ENCODE assay signal across 1 fruit fly cellular context in genomic region chr3R:16146632-16147453, dm6.
TF ChIP-seq lines count a peak whose summit lies in the region.

Gene Mic26-27, minus strand, starts transcription at chr3R:16146855.
Gene CG5916, plus strand, starts transcription at chr3R:16147029.

TF ChIP-seq in whole organism, embryonic, 481 proteins besides CTCF, POLR2A, EP300 and RAD21 (continued from another document):
- TF ChIP-seq ro (GFP tag; IDR thresholded peaks at IDR 0.05; lab: Robert Waterston, UW), result 0 out of 2 replicates have a peak, but pooled peaks have one; percentile 53
- peak; percentile 46 for TF ChIP-seq Fer2 (tag; optimal IDR thresholded peaks at IDR 0.05; lab: Kevin White, UChicago)
- peak; percentile 85 for TF ChIP-seq CG2712 (tag; optimal IDR thresholded peaks at IDR 0.05; lab: Kevin White, UChicago)
- TF ChIP-seq kni (GFP tag; optimal IDR thresholded peaks at IDR 0.05; lab: Kevin White, UChicago), result peak; percentile 82
- peak; percentile 95 for TF ChIP-seq hkb (optimal IDR thresholded peaks at IDR 0.05; lab: Kevin White, UChicago)
- TF ChIP-seq hkb (GFP tag; IDR thresholded peaks at IDR 0.05; lab: Robert Waterston, UW), result peak; percentile 39; the same call in 1 of the 2 replicates
- peak; percentile 90 for TF ChIP-seq CG15696 (tag; optimal IDR thresholded peaks at IDR 0.05; lab: Kevin White, UChicago)
- TF ChIP-seq bsh (GFP tag; optimal IDR thresholded peaks at IDR 0.05; lab: Kevin White, UChicago), result peak in 1 of 2 experiments; percentile 65
- peak; percentile 89 for TF ChIP-seq Ets97D (GFP tag; optimal IDR thresholded peaks at IDR 0.05; lab: Kevin White, UChicago)
- no peak for TF ChIP-seq dimm (GFP tag; IDR thresholded peaks at IDR 0.05; lab: Robert Waterston, UW)
- TF ChIP-seq fd96Cb (tag; optimal IDR thresholded peaks at IDR 0.05; lab: Kevin White, UChicago), result peak; percentile 59
- peak; percentile 69 for TF ChIP-seq CG9817 (tag; optimal IDR thresholded peaks at IDR 0.05; lab: Kevin White, UChicago)
- TF ChIP-seq Dek (tag; optimal IDR thresholded peaks at IDR 0.05; lab: Kevin White, UChicago), result no peak
- peak; percentile 100 for TF ChIP-seq CG34224 (GFP tag; IDR thresholded peaks at IDR 0.05; lab: Robert Waterston, UW; ENCODE audit: partially characterized antibody)
- no peak for TF ChIP-seq pfk (GFP tag; optimal IDR thresholded peaks at IDR 0.05; lab: Kevin White, UChicago)
- peak; percentile 39 for TF ChIP-seq CG12236 (GFP tag; optimal IDR thresholded peaks at IDR 0.05; lab: Kevin White, UChicago)
- no peak for TF ChIP-seq Hr78 (GFP tag; optimal IDR thresholded peaks at IDR 0.05; lab: Kevin White, UChicago)
- TF ChIP-seq D19A (tag; optimal IDR thresholded peaks at IDR 0.05; lab: Kevin White, UChicago), result no peak
- TF ChIP-seq CG30431 (GFP tag; optimal IDR thresholded peaks at IDR 0.05; lab: Kevin White, UChicago), result peak; percentile 60
- no peak for TF ChIP-seq yki (optimal IDR thresholded peaks at IDR 0.05; lab: Kevin White, UChicago)
- peak; percentile 60 for TF ChIP-seq CG10209 (GFP tag; optimal IDR thresholded peaks at IDR 0.05; lab: Kevin White, UChicago)
- peak; percentile 73 for TF ChIP-seq Gug (GFP tag; IDR thresholded peaks at IDR 0.05; lab: Robert Waterston, UW)
- peak; percentile 90 for TF ChIP-seq fu2 (GFP tag; optimal IDR thresholded peaks at IDR 0.05; lab: Kevin White, UChicago)
- TF ChIP-seq grau (tag; optimal IDR thresholded peaks at IDR 0.05; lab: Kevin White, UChicago), result peak; percentile 70
- no peak for TF ChIP-seq Spps (tag; optimal IDR thresholded peaks at IDR 0.05; lab: Kevin White, UChicago)
- TF ChIP-seq disco-r (GFP tag; optimal IDR thresholded peaks at IDR 0.05; lab: Kevin White, UChicago), result peak; percentile 86
- peak; percentile 68 for TF ChIP-seq p53 (GFP tag; optimal IDR thresholded peaks at IDR 0.05; lab: Kevin White, UChicago)
- peak; percentile 75 for TF ChIP-seq esg (GFP tag; conservative IDR thresholded peaks at IDR 0.05; lab: Robert Waterston, UW)
- peak; percentile 79 for TF ChIP-seq Oaz (GFP tag; IDR thresholded peaks at IDR 0.05; lab: Robert Waterston, UW)
- TF ChIP-seq vvl (GFP tag; IDR thresholded peaks at IDR 0.05; lab: Robert Waterston, UW), result peak; percentile 81
- no peak for TF ChIP-seq CG4707 (GFP tag; optimal IDR thresholded peaks at IDR 0.05; lab: Kevin White, UChicago)
- peak; percentile 64 for TF ChIP-seq Dad (GFP tag; optimal IDR thresholded peaks at IDR 0.05; lab: Kevin White, UChicago)
- TF ChIP-seq bowl (GFP tag; IDR thresholded peaks at IDR 0.05; lab: Robert Waterston, UW), result 0 out of 2 replicates have a peak, but pooled peaks have one; percentile 25
- peak in 1 of 2 experiments; percentile 8 for TF ChIP-seq insv (GFP tag; optimal IDR thresholded peaks at IDR 0.05; lab: Kevin White, UChicago)
- TF ChIP-seq lab (GFP tag; optimal IDR thresholded peaks at IDR 0.05; lab: Kevin White, UChicago), result peak; percentile 42
- peak; percentile 93 for TF ChIP-seq dysf (GFP tag; IDR thresholded peaks at IDR 0.05; lab: Robert Waterston, UW)
- peak; percentile 84 for TF ChIP-seq CG8924 (tag; optimal IDR thresholded peaks at IDR 0.05; lab: Kevin White, UChicago)
- peak; percentile 97 for TF ChIP-seq CG13775 (GFP tag; optimal IDR thresholded peaks at IDR 0.05; lab: Kevin White, UChicago)
- TF ChIP-seq CG17385 (GFP tag; optimal IDR thresholded peaks at IDR 0.05; lab: Kevin White, UChicago), result peak; percentile 20
